Fruit fly (Drosophila melanogaster) whole organism, embryonic: ENCODE data around the gene Ypel.

ENCODE experiments used
- Adf1 ChIP-seq: fragments of 200-800 bp; sonication (Bioruptor generic); IDR thresholded peaks from 2 replicates; pipeline ENCODE4 v1.3.6; 2022; ENCODE audit warnings: missing biosample characterization, missing genetic modification characterization
- Aef1 ChIP-seq: fragments of 200-800 bp; sonication (Bioruptor generic); IDR thresholded peaks from 3 replicates; pipeline ENCODE4 v1.3.6; 2022; ENCODE audit warnings: missing biosample characterization, missing genetic modification characterization
- CG10209 ChIP-seq: fragments of 200-800 bp; sonication (Bioruptor generic); optimal IDR thresholded peaks from 3 replicates; lab custom pipeline; 2017; ENCODE audit warnings: missing biosample characterization, mild to moderate bottlenecking, missing genetic modification characterization, missing genetic modification reagents
- CG10565 ChIP-seq: fragments of 200-800 bp; sonication (Bioruptor generic); optimal IDR thresholded peaks from 3 replicates; lab custom pipeline; 2016; ENCODE audit warnings: missing biosample characterization, mild to moderate bottlenecking, missing genetic modification characterization
- CG12769 ChIP-seq: fragments of 200-800 bp; sonication (Bioruptor generic); optimal IDR thresholded peaks from 2 replicates; lab custom pipeline; 2019; ENCODE audit warnings: missing biosample characterization, mild to moderate bottlenecking, missing genetic modification characterization, moderate library complexity
- CG13624 ChIP-seq: fragments of 200-800 bp; sonication (Bioruptor generic); optimal IDR thresholded peaks from 2 replicates; lab custom pipeline; 2016; ENCODE audit warnings: missing biosample characterization, missing genetic modification characterization
- CG14014 ChIP-seq: fragments of 200-800 bp; sonication (Bioruptor generic); IDR thresholded peaks from 2 replicates; pipeline ENCODE4 v1.3.6; 2022; ENCODE audit warnings: missing biosample characterization, missing genetic modification characterization
- CG1529 ChIP-seq: fragments of 200-800 bp; sonication (Bioruptor generic); optimal IDR thresholded peaks from 3 replicates; lab custom pipeline; 2018; ENCODE audit warnings: missing biosample characterization, missing genetic modification characterization
- CG16813 ChIP-seq: fragments of 200-800 bp; sonication (Bioruptor generic); IDR thresholded peaks from 3 replicates; pipeline ENCODE4 v1.3.6; 2022; ENCODE audit warnings: missing biosample characterization, missing genetic modification characterization; ENCODE audit not compliant: partially characterized antibody
- CG17328 ChIP-seq: fragments of 200-800 bp; sonication (Bioruptor generic); IDR thresholded peaks from 2 replicates; pipeline ENCODE4 v1.3.6; 2022; ENCODE audit warnings: missing biosample characterization, missing genetic modification characterization
- CG17359 ChIP-seq: fragments of 200-800 bp; sonication (Bioruptor generic); optimal IDR thresholded peaks from 3 replicates; lab custom pipeline; 2018; ENCODE audit warnings: missing biosample characterization, mild to moderate bottlenecking, missing genetic modification characterization, moderate library complexity
- CG17912 ChIP-seq: fragments of 200-800 bp; sonication (Bioruptor generic); optimal IDR thresholded peaks from 2 replicates; lab custom pipeline; 2018; ENCODE audit warnings: missing biosample characterization, mild to moderate bottlenecking, missing genetic modification characterization
- CG2678 ChIP-seq: fragments of 200-800 bp; sonication (Bioruptor generic); optimal IDR thresholded peaks from 3 replicates; lab custom pipeline; 2019; ENCODE audit warnings: missing biosample characterization, mild to moderate bottlenecking, missing genetic modification characterization, moderate library complexity
- CG31441 ChIP-seq: fragments of 200-800 bp; sonication (Bioruptor generic); IDR thresholded peaks from 2 replicates; pipeline ENCODE4 v1.3.6; 2022; ENCODE audit warnings: missing biosample characterization, missing genetic modification characterization
- CG3838 ChIP-seq: fragments of 200-800 bp; sonication (Bioruptor generic); optimal IDR thresholded peaks from 3 replicates; lab custom pipeline; 2016; ENCODE audit warnings: missing biosample characterization, missing genetic modification characterization
- CG4328 ChIP-seq: fragments of 200-800 bp; sonication (Bioruptor generic); optimal IDR thresholded peaks from 3 replicates; lab custom pipeline; 2017; ENCODE audit warnings: missing biosample characterization, missing genetic modification reagents, missing genetic modification characterization
- CG7372 ChIP-seq: fragments of 200-800 bp; sonication (Bioruptor generic); IDR thresholded peaks from 2 replicates; pipeline ENCODE4 v1.3.6; 2022; ENCODE audit warnings: missing biosample characterization, missing genetic modification characterization
- CG7839 ChIP-seq: fragments of 200-800 bp; sonication (Bioruptor generic); optimal IDR thresholded peaks from 3 replicates; lab custom pipeline; 2018; ENCODE audit warnings: missing biosample characterization, mild to moderate bottlenecking, missing genetic modification characterization, moderate library complexity
- CG8944 ChIP-seq: fragments of 200-800 bp; sonication (Bioruptor generic); optimal IDR thresholded peaks from 3 replicates; lab custom pipeline; 2016; ENCODE audit warnings: missing biosample characterization, missing genetic modification characterization
- CTCF ChIP-seq: fragments of 200-800 bp; sonication (Bioruptor generic); optimal IDR thresholded peaks from 2 replicates; lab custom pipeline; 2017; ENCODE audit warnings: missing biosample characterization, mild to moderate bottlenecking, missing genetic modification characterization, moderate library complexity
- Chrac-16 ChIP-seq: fragments of 200-800 bp; sonication (Bioruptor generic); optimal IDR thresholded peaks from 3 replicates; lab custom pipeline; 2016; ENCODE audit warnings: missing biosample characterization, missing genetic modification characterization
- Dp ChIP-seq: fragments of 200-800 bp; sonication (Bioruptor generic); optimal IDR thresholded peaks from 2 replicates; lab custom pipeline; 2018; ENCODE audit warnings: missing biosample characterization, mild to moderate bottlenecking, missing genetic modification characterization, moderate library complexity
- Eip74EF ChIP-seq, 2 experiments: fragments of 200-800 bp in 1 of 2; fragments of >200 bp in 1 of 2; sonication (Bioruptor generic) in 1 of 2; optimal IDR thresholded peaks; 2 replicates each; lab custom pipeline; 2017 to 2019; ENCODE audit warnings: missing biosample characterization in 2 of 2, missing genetic modification characterization in 2 of 2, mild to moderate bottlenecking in 1 of 2, moderate library complexity in 1 of 2
- Elba2 ChIP-seq: fragments of 200-800 bp; sonication (Bioruptor generic); optimal IDR thresholded peaks from 3 replicates; lab custom pipeline; 2016; ENCODE audit warnings: missing biosample characterization, missing genetic modification characterization
- Fer2 ChIP-seq: fragments of 200-800 bp; sonication (Bioruptor generic); optimal IDR thresholded peaks from 2 replicates; lab custom pipeline; 2018; ENCODE audit warnings: missing biosample characterization, mild to moderate bottlenecking, missing genetic modification characterization, moderate library complexity
- Fer3 ChIP-seq: fragments of 200-800 bp; sonication (Bioruptor generic); optimal IDR thresholded peaks from 2 replicates; lab custom pipeline; 2018; ENCODE audit warnings: missing biosample characterization, mild to moderate bottlenecking, missing genetic modification characterization, moderate library complexity
- HmgZ ChIP-seq: fragments of 200-800 bp; sonication (Bioruptor generic); optimal IDR thresholded peaks from 2 replicates; lab custom pipeline; 2018; ENCODE audit warnings: missing biosample characterization, mild to moderate bottlenecking, missing genetic modification characterization
- Hr78 ChIP-seq, 2 experiments: fragments of 200-800 bp in 1 of 2; fragments of >200 bp in 1 of 2; sonication (Bioruptor generic) in 1 of 2; optimal IDR thresholded peaks; 2 replicates each; lab custom pipeline; 2017 to 2019; ENCODE audit warnings: missing biosample characterization in 2 of 2, missing genetic modification characterization in 2 of 2, mild to moderate bottlenecking in 1 of 2, moderate library complexity in 1 of 2
- Nf-YA ChIP-seq: fragments of 200-800 bp; sonication (Bioruptor generic); IDR thresholded peaks from 2 replicates; pipeline ENCODE4 v1.3.6; 2022; ENCODE audit warnings: missing biosample characterization, missing genetic modification characterization
- Nf-YB ChIP-seq: fragments of 200-800 bp; sonication (Bioruptor generic); optimal IDR thresholded peaks from 3 replicates; lab custom pipeline; 2019; ENCODE audit warnings: missing biosample characterization, mild to moderate bottlenecking, missing genetic modification characterization, moderate library complexity
- Optix ChIP-seq: fragments of 200-800 bp; sonication (Bioruptor generic); IDR thresholded peaks from 3 replicates; pipeline ENCODE4 v1.3.6; 2022; ENCODE audit warnings: missing biosample characterization, missing genetic modification characterization
- Sox100B ChIP-seq: fragments of 200-800 bp; sonication (Bioruptor generic); optimal IDR thresholded peaks from 3 replicates; lab custom pipeline; 2018; ENCODE audit warnings: missing biosample characterization, mild to moderate bottlenecking, missing genetic modification characterization
- bowl ChIP-seq: fragments of 200-800 bp; sonication (Bioruptor generic); IDR thresholded peaks from 2 replicates; pipeline ENCODE4 v1.3.6; 2022; ENCODE audit warnings: missing biosample characterization, missing genetic modification characterization
- caup ChIP-seq: fragments of 200-800 bp; sonication (Bioruptor generic); optimal IDR thresholded peaks from 3 replicates; lab custom pipeline; 2017; ENCODE audit warnings: missing biosample characterization, mild to moderate bottlenecking, missing genetic modification characterization, moderate library complexity; ENCODE audit not compliant: severe bottlenecking
- chif ChIP-seq, 2 experiments: fragments of 200-800 bp; sonication (Bioruptor generic); optimal IDR thresholded peaks; 3 replicates each; lab custom pipeline; 2016; ENCODE audit warnings: missing biosample characterization in 2 of 2, missing genetic modification characterization in 2 of 2
- ci ChIP-seq: fragments of 200-800 bp; sonication (Bioruptor generic); IDR thresholded peaks from 3 replicates; pipeline ENCODE4 v1.3.6; 2022; ENCODE audit warnings: missing biosample characterization, missing genetic modification characterization
- gro ChIP-seq: fragments of 200-800 bp; sonication (Bioruptor generic); optimal IDR thresholded peaks from 2 replicates; lab custom pipeline; 2016; ENCODE audit warnings: missing biosample characterization, missing genetic modification characterization
- gsb ChIP-seq: fragments of 200-800 bp; sonication (Bioruptor generic); IDR thresholded peaks from 2 replicates; pipeline ENCODE4 v1.3.6; 2022; ENCODE audit warnings: missing biosample characterization, missing genetic modification characterization
- ham ChIP-seq: fragments of 200-800 bp; sonication (Bioruptor generic); IDR thresholded peaks from 2 replicates; pipeline ENCODE4 v1.3.6; 2022; ENCODE audit warnings: missing biosample characterization, missing genetic modification characterization
- lbe ChIP-seq: fragments of 200-800 bp; sonication (Bioruptor generic); optimal IDR thresholded peaks from 2 replicates; lab custom pipeline; 2016; ENCODE audit warnings: missing biosample characterization, mild to moderate bottlenecking, missing genetic modification characterization
- maf-S ChIP-seq: fragments of 200-800 bp; sonication (Bioruptor generic); optimal IDR thresholded peaks from 2 replicates; lab custom pipeline; 2016; ENCODE audit warnings: missing biosample characterization, missing genetic modification characterization
- nau ChIP-seq: fragments of 200-800 bp; sonication (Bioruptor generic); optimal IDR thresholded peaks from 3 replicates; lab custom pipeline; 2017; ENCODE audit warnings: missing biosample characterization, mild to moderate bottlenecking, missing genetic modification characterization, missing genetic modification reagents
- nmo ChIP-seq: fragments of 200-800 bp; sonication (Bioruptor generic); optimal IDR thresholded peaks from 2 replicates; lab custom pipeline; 2018; ENCODE audit warnings: missing biosample characterization, mild to moderate bottlenecking, missing genetic modification characterization, moderate library complexity
- pum ChIP-seq: fragments of 200-800 bp; sonication (Bioruptor generic); optimal IDR thresholded peaks from 2 replicates; lab custom pipeline; 2016; ENCODE audit warnings: missing biosample characterization, missing genetic modification characterization
- ranshi ChIP-seq: fragments of 200-800 bp; sonication (Bioruptor generic); IDR thresholded peaks from 2 replicates; pipeline ENCODE4 v1.3.6; 2022; ENCODE audit warnings: missing biosample characterization, missing genetic modification characterization
- slbo ChIP-seq: fragments of 200-800 bp; sonication (Bioruptor generic); IDR thresholded peaks from 2 replicates; pipeline ENCODE4 v1.3.6; 2022; ENCODE audit warnings: missing biosample characterization, missing genetic modification characterization
- so ChIP-seq: fragments of 200-800 bp; sonication (Bioruptor generic); IDR thresholded peaks from 3 replicates; pipeline ENCODE4 v1.3.6; 2022; ENCODE audit warnings: missing biosample characterization, missing genetic modification characterization
- ttk ChIP-seq: fragments of 200-800 bp; sonication (Bioruptor generic); IDR thresholded peaks from 2 replicates; pipeline ENCODE4 v2.1.2; 2022; ENCODE audit warnings: missing biosample characterization, missing genetic modification characterization
- zfh2 ChIP-seq: fragments of 200-800 bp; sonication (Bioruptor generic); optimal IDR thresholded peaks from 2 replicates; lab custom pipeline; 2016; ENCODE audit warnings: missing biosample characterization, missing genetic modification characterization

Gene Ypel

dm6 chrX:10184355-10185058, 27.7 kb downstream of the Ypel start:
- TF ChIP-seq caup (GFP tag; lab: Kevin White, UChicago) (peak; percentile 60), HmgZ (tag; lab: Kevin White, UChicago) (no peak), chif (GFP tag; optimal IDR thresholded peaks at IDR 0.05; lab: Kevin White, UChicago) (no peak), Chrac-16 (GFP tag; lab: Kevin White, UChicago) (no peak), Aef1 (GFP tag; lab: Robert Waterston, UW) (peak; percentile 56), maf-S (peak; percentile 0), gsb (GFP tag; lab: Robert Waterston, UW) (peak; percentile 42; the same call in 1 of the 2 replicates), CG17912 (no peak), ttk (peak; percentile 43; the same call in 1 of the 2 replicates), pum (GFP tag; lab: Kevin White, UChicago) (peak; percentile 27), Adf1 (GFP tag; lab: Robert Waterston, UW) (peak; percentile 25; the same call in 1 of the 2 replicates), CG2678 (tag; lab: Kevin White, UChicago) (peak; percentile 72), Eip74EF (GFP tag; optimal IDR thresholded peaks at IDR 0.05; lab: Kevin White, UChicago) (no peak), slbo (GFP tag; lab: Robert Waterston, UW) (peak; percentile 78), CTCF (no peak), Fer3 (peak; percentile 54), CG17359 (no peak), bowl (GFP tag; lab: Robert Waterston, UW) (peak; percentile 38; the same call in 1 of the 2 replicates), nau (GFP tag; lab: Kevin White, UChicago) (no peak), ham (GFP tag; lab: Robert Waterston, UW) (no peak), Sox100B (GFP tag; lab: Kevin White, UChicago) (no peak), nmo (GFP tag; lab: Kevin White, UChicago) (peak; percentile 30), CG12769 (peak; percentile 73), CG3838 (GFP tag; lab: Kevin White, UChicago) (no peak), ci (GFP tag; lab: Robert Waterston, UW) (no peak), Fer2 (tag; lab: Kevin White, UChicago) (no peak), so (GFP tag; lab: Robert Waterston, UW) (0 out of 3 replicates have a peak, but pooled peaks have one; percentile 27), CG8944 (GFP tag; lab: Kevin White, UChicago) (no peak), CG4328 (no peak), gro (GFP tag; lab: Kevin White, UChicago) (peak; percentile 70), CG10565 (GFP tag; lab: Kevin White, UChicago) (no peak), CG7839 (peak; percentile 73), CG17328 (GFP tag; lab: Robert Waterston, UW) (0 out of 2 replicates have a peak, but pooled peaks have one; percentile 17), CG7372 (GFP tag; lab: Robert Waterston, UW) (peak; percentile 43; the same call in 1 of the 2 replicates), CG16813 (GFP tag; lab: Robert Waterston, UW) (no peak), CG10209 (GFP tag; lab: Kevin White, UChicago) (peak; percentile 13), CG1529 (GFP tag; lab: Kevin White, UChicago) (no peak), CG13624 (GFP tag; lab: Kevin White, UChicago) (peak; percentile 83), Dp (GFP tag; lab: Kevin White, UChicago) (no peak), zfh2 (GFP tag; lab: Kevin White, UChicago) (peak; percentile 30), Optix (GFP tag; lab: Robert Waterston, UW) (peak; percentile 59; the same call in 2 of the 3 replicates), CG14014 (GFP tag; lab: Robert Waterston, UW) (peak; percentile 76), ranshi (GFP tag; lab: Robert Waterston, UW) (peak; percentile 53; the same call in 1 of the 2 replicates), Nf-YB (GFP tag; lab: Kevin White, UChicago) (no peak), Nf-YA (GFP tag; lab: Robert Waterston, UW) (no peak), lbe (GFP tag; lab: Kevin White, UChicago) (no peak), Hr78 (GFP tag; optimal IDR thresholded peaks at IDR 0.05; lab: Kevin White, UChicago) (no peak), CG31441 (GFP tag; lab: Robert Waterston, UW) (0 out of 2 replicates have a peak, but pooled peaks have one; percentile 29), Elba2 (GFP tag; lab: Kevin White, UChicago) (no peak)
